Worm (Caenorhabditis elegans) whole organism, young adult: ENCODE data around the gene clec-266.

Experiments
- B0035.1 ChIP-seq: sonication (generic microtip); optimal IDR thresholded peaks from 2 replicates; lab custom pipeline; 2016; ENCODE audit warnings: missing genetic modification characterization, mild to moderate bottlenecking, missing compliant biosample characterization, missing genotype, missing genetic modification reagents
- B0336.3 ChIP-seq: fragments of 200-800 bp; sonication (Bioruptor generic); IDR thresholded peaks from 2 replicates; pipeline ENCODE4 v1.3.6; 2022; ENCODE audit warnings: missing genetic modification characterization, missing compliant biosample characterization
- F10E7.11 ChIP-seq: sonication (generic microtip); optimal IDR thresholded peaks from 2 replicates; lab custom pipeline; 2017; ENCODE audit warnings: mild to moderate bottlenecking, missing genetic modification characterization, moderate library complexity, missing compliant biosample characterization
- F49E8.2 ChIP-seq: sonication (generic microtip); optimal IDR thresholded peaks from 3 replicates; lab custom pipeline; 2017; ENCODE audit warnings: missing genetic modification characterization, mild to moderate bottlenecking, missing compliant biosample characterization, antibody characterized with exemption, moderate library complexity; ENCODE audit not compliant: insufficient read depth
- F52B5.7 ChIP-seq: sonication (generic microtip); optimal IDR thresholded peaks from 2 replicates; lab custom pipeline; 2016; ENCODE audit warnings: mild to moderate bottlenecking, missing genetic modification characterization, missing compliant biosample characterization
- K12H6.12 ChIP-seq: fragments of 200-800 bp; sonication (Bioruptor generic); optimal IDR thresholded peaks from 2 replicates; lab custom pipeline; 2018; ENCODE audit warnings: mild to moderate bottlenecking, missing genetic modification characterization, missing compliant biosample characterization
- Y53G8AR.9 ChIP-seq: fragments of 200-800 bp; sonication (Bioruptor generic); conservative IDR thresholded peaks from 2 replicates; pipeline ENCODE4 v1.3.6; 2022; ENCODE audit warnings: missing genetic modification reagents, missing genetic modification characterization, missing compliant biosample characterization
- ZK185.1 ChIP-seq: sonication (generic microtip); optimal IDR thresholded peaks from 2 replicates; lab custom pipeline; 2016; ENCODE audit warnings: mild to moderate bottlenecking, missing genetic modification characterization, missing compliant biosample characterization; ENCODE audit not compliant: poor library complexity, severe bottlenecking
- akir-1 ChIP-seq: fragments of 200-800 bp; sonication (Bioruptor generic); optimal IDR thresholded peaks from 2 replicates; lab custom pipeline; 2018; ENCODE audit warnings: mild to moderate bottlenecking, missing genetic modification characterization, moderate library complexity, missing compliant biosample characterization
- atf-7 ChIP-seq: sonication (generic microtip); optimal IDR thresholded peaks from 2 replicates; lab custom pipeline; 2017; ENCODE audit warnings: mild to moderate bottlenecking, missing genetic modification characterization, missing compliant biosample characterization
- attf-3 ChIP-seq: fragments of 200-800 bp; sonication (Bioruptor generic); conservative IDR thresholded peaks from 2 replicates; pipeline ENCODE4 v1.3.6; 2022; ENCODE audit warnings: missing genetic modification reagents, missing genetic modification characterization, missing compliant biosample characterization
- ccch-3 ChIP-seq: fragments of 200-800 bp; sonication (Bioruptor generic); optimal IDR thresholded peaks from 2 replicates; lab custom pipeline; 2018; ENCODE audit warnings: mild to moderate bottlenecking, missing genetic modification characterization, missing compliant biosample characterization
- cebp-1 ChIP-seq, 2 experiments: fragments of 200-800 bp in 1 of 2; sonication (Bioruptor generic) in 1 of 2; sonication (generic microtip) in 1 of 2; IDR thresholded peaks in 1 of 2; optimal IDR thresholded peaks in 1 of 2; 2 replicates each; pipeline versions ENCODE4 v1.3.6 to Lab custom; 2017 to 2022; ENCODE audit warnings: missing compliant biosample characterization in 2 of 2, missing genetic modification characterization in 2 of 2, mild to moderate bottlenecking in 1 of 2, missing genetic modification reagents in 1 of 2, moderate library complexity in 1 of 2
- cebp-2 ChIP-seq: fragments of 200-800 bp; sonication (Bioruptor generic); IDR thresholded peaks from 2 replicates; pipeline ENCODE4 v1.3.6; 2022; ENCODE audit warnings: missing genetic modification characterization, missing compliant biosample characterization
- ceh-27 ChIP-seq: fragments of 200-800 bp; sonication (Bioruptor generic); optimal IDR thresholded peaks from 2 replicates; lab custom pipeline; 2018; ENCODE audit warnings: mild to moderate bottlenecking, missing genetic modification characterization, moderate library complexity, missing compliant biosample characterization
- ceh-40 ChIP-seq: fragments of 200-800 bp; sonication (Bioruptor generic); IDR thresholded peaks from 2 replicates; pipeline ENCODE4 v1.3.6; 2022; ENCODE audit warnings: missing genetic modification characterization, missing compliant biosample characterization
- die-1 ChIP-seq: sonication (generic microtip); optimal IDR thresholded peaks from 2 replicates; lab custom pipeline; 2016; ENCODE audit warnings: missing genotype, mild to moderate bottlenecking, missing genetic modification characterization, missing compliant biosample characterization
- dox-1 ChIP-seq: fragments of 200-800 bp; sonication (Bioruptor generic); IDR thresholded peaks from 2 replicates; pipeline ENCODE4 v1.3.6; 2022; ENCODE audit warnings: missing genetic modification reagents, missing genetic modification characterization, missing compliant biosample characterization
- egl-18 ChIP-seq: fragments of 200-800 bp; sonication (Bioruptor generic); IDR thresholded peaks from 2 replicates; pipeline ENCODE4 v1.3.6; 2022; ENCODE audit warnings: missing genetic modification reagents, missing genetic modification characterization, missing compliant biosample characterization
- ekl-4 ChIP-seq: fragments of 200-800 bp; sonication (Bioruptor generic); IDR thresholded peaks from 2 replicates; pipeline ENCODE4 v1.3.6; 2022; ENCODE audit warnings: missing genetic modification reagents, missing genetic modification characterization, missing compliant biosample characterization
- ets-4 ChIP-seq: fragments of 200-800 bp; sonication (Bioruptor generic); optimal IDR thresholded peaks from 2 replicates; lab custom pipeline; 2018; ENCODE audit warnings: mild to moderate bottlenecking, missing genetic modification characterization, missing compliant biosample characterization
- hlh-26 ChIP-seq: fragments of 200-800 bp; sonication (Bioruptor generic); conservative IDR thresholded peaks from 2 replicates; pipeline ENCODE4 v1.3.6; 2022; ENCODE audit warnings: missing genetic modification reagents, missing genetic modification characterization, missing compliant biosample characterization
- hmg-1.2 ChIP-seq: fragments of 200-800 bp; sonication (Bioruptor generic); IDR thresholded peaks from 2 replicates; pipeline ENCODE4 v1.3.6; 2022; ENCODE audit warnings: missing genetic modification reagents, missing genetic modification characterization, missing compliant biosample characterization
- hmg-20 ChIP-seq: fragments of 200-800 bp; sonication (Bioruptor generic); IDR thresholded peaks from 2 replicates; pipeline ENCODE4 v1.3.6; 2022; ENCODE audit warnings: missing genetic modification reagents, missing genetic modification characterization, missing compliant biosample characterization
- hsf-1 ChIP-seq: fragments of 200-800 bp; sonication (Bioruptor generic); IDR thresholded peaks from 2 replicates; pipeline ENCODE4 v1.3.6; 2022; ENCODE audit warnings: missing genetic modification reagents, missing genetic modification characterization, missing compliant biosample characterization
- lag-1 ChIP-seq: fragments of 200-800 bp; sonication (Bioruptor generic); IDR thresholded peaks from 2 replicates; pipeline ENCODE4 v1.3.6; 2022; ENCODE audit warnings: missing genetic modification reagents, missing genetic modification characterization, missing compliant biosample characterization
- lin-26 ChIP-seq: fragments of 200-800 bp; sonication (Bioruptor generic); IDR thresholded peaks from 2 replicates; pipeline ENCODE4 v1.3.6; 2022; ENCODE audit warnings: missing genetic modification reagents, missing genetic modification characterization, missing compliant biosample characterization
- lin-35 ChIP-seq, 3 experiments: fragments of 150-350 bp in 2 of 3; sonication (generic microtip) in 1 of 3; optimal IDR thresholded peaks; 2 replicates each; lab custom pipeline; 2014 to 2018; ENCODE audit warnings: missing biosample characterization in 3 of 3, missing genetic modification characterization in 3 of 3, missing genetic modification reagents in 3 of 3
- lir-1 ChIP-seq: fragments of 200-800 bp; sonication (Bioruptor generic); conservative IDR thresholded peaks from 2 replicates; pipeline ENCODE4 v1.3.6; 2022; ENCODE audit warnings: missing genetic modification reagents, missing genetic modification characterization, missing compliant biosample characterization
- madf-10 ChIP-seq: sonication (generic microtip); optimal IDR thresholded peaks from 2 replicates; lab custom pipeline; 2016; ENCODE audit warnings: mild to moderate bottlenecking, missing genetic modification characterization, missing compliant biosample characterization
- madf-3 ChIP-seq: fragments of 200-800 bp; sonication (Bioruptor generic); IDR thresholded peaks from 2 replicates; pipeline ENCODE4 v1.3.6; 2022; ENCODE audit warnings: missing genetic modification reagents, missing genetic modification characterization, missing compliant biosample characterization
- mcd-1 ChIP-seq: fragments of 200-800 bp; sonication (Bioruptor generic); IDR thresholded peaks from 2 replicates; pipeline ENCODE4 v1.3.6; 2022; ENCODE audit warnings: missing genetic modification reagents, missing genetic modification characterization, missing compliant biosample characterization
- nfya-2 ChIP-seq: fragments of 200-800 bp; sonication (Bioruptor generic); IDR thresholded peaks from 2 replicates; pipeline ENCODE4 v1.3.6; 2022; ENCODE audit warnings: missing genetic modification reagents, missing genetic modification characterization, missing compliant biosample characterization
- nhr-179 ChIP-seq: sonication (generic microtip); optimal IDR thresholded peaks from 2 replicates; lab custom pipeline; 2016; ENCODE audit warnings: mild to moderate bottlenecking, missing genetic modification characterization, missing compliant biosample characterization
- repo-1 ChIP-seq: sonication (generic microtip); optimal IDR thresholded peaks from 2 replicates; lab custom pipeline; 2017; ENCODE audit warnings: mild to moderate bottlenecking, missing genetic modification characterization, missing compliant biosample characterization
- sea-2 ChIP-seq: fragments of 200-800 bp; sonication (Bioruptor generic); IDR thresholded peaks from 2 replicates; pipeline ENCODE4 v1.3.6; 2022; ENCODE audit warnings: missing genetic modification characterization, missing compliant biosample characterization
- snpc-1.3 ChIP-seq: sonication (generic microtip); optimal IDR thresholded peaks from 2 replicates; lab custom pipeline; 2017; ENCODE audit warnings: missing genetic modification characterization, mild to moderate bottlenecking, missing compliant biosample characterization, antibody characterized with exemption, moderate library complexity, missing genotype, missing genetic modification reagents; ENCODE audit not compliant: insufficient read depth
- snpc-3.4 ChIP-seq: sonication (generic microtip); optimal IDR thresholded peaks from 2 replicates; lab custom pipeline; 2017; ENCODE audit warnings: missing genetic modification characterization, mild to moderate bottlenecking, missing compliant biosample characterization, antibody characterized with exemption, moderate library complexity, missing genotype, missing genetic modification reagents
- unc-130 ChIP-seq: sonication (generic microtip); optimal IDR thresholded peaks from 2 replicates; lab custom pipeline; 2016; ENCODE audit warnings: missing genetic modification reagents, missing genetic modification characterization, missing compliant biosample characterization
- ztf-22 ChIP-seq: fragments of 200-800 bp; sonication (Bioruptor generic); optimal IDR thresholded peaks from 2 replicates; lab custom pipeline; 2018; ENCODE audit warnings: mild to moderate bottlenecking, missing genetic modification characterization, moderate library complexity, missing compliant biosample characterization
- ztf-28 ChIP-seq: fragments of 200-800 bp; sonication (Bioruptor generic); IDR thresholded peaks from 2 replicates; pipeline ENCODE4 v1.3.6; 2022; ENCODE audit warnings: missing genetic modification reagents, missing genetic modification characterization, missing compliant biosample characterization

Gene clec-266

ce11 chrX:6617622-6618021, 5.1 kb downstream of the clec-266 start:
- no peak for TF ChIP-seq F52B5.7 (tag; lab: Kevin White, UChicago)
- no peak for TF ChIP-seq F49E8.2
- no peak for TF ChIP-seq ceh-27 (GFP tag; lab: Kevin White, UChicago)
- TF ChIP-seq ztf-22 (GFP tag; lab: Kevin White, UChicago), result no peak
- no peak for TF ChIP-seq B0035.1 (tag; lab: Kevin White, UChicago)
- TF ChIP-seq ccch-3 (GFP tag; lab: Kevin White, UChicago), result no peak
- TF ChIP-seq hsf-1 (GFP tag; lab: Robert Waterston, UW), result no peak
- no peak for TF ChIP-seq ets-4 (GFP tag; lab: Kevin White, UChicago)
- TF ChIP-seq snpc-1.3 (tag; lab: Kevin White, UChicago), result no peak
- TF ChIP-seq, all 124 proteins: peak for 0

DNA sequence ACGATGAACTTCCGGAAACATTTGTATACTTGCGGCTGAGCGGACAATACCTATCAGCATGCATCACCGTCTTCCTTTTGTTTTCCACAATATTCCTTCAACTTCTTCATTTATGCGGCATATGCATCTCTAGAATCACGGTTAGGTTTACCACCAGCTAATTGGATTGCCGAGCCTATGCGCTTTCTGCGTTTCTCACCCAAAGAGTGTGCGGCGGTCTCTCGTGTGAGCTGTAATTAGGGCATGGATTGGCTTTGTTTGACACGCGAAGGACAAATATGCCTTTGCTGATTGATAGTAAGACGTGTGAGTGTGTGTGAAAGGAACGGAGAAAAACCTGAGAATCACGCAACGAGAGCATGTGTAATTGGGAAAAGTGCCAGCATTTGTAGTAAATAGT, 9.2 kb downstream of the clec-266 start:
- TF ChIP-seq egl-18 (GFP tag; lab: Robert Waterston, UW) (no peak), dox-1 (0 out of 2 replicates have a peak, but pooled peaks have one; percentile 17)

ce11 chrX:6609717-6610116, 13.0 kb downstream of the clec-266 start, which contains the start of gene C25B8.8:
Gene C25B8.8 (plus strand): TSS chrX:6610017.
- no peak for TF ChIP-seq ceh-40 (GFP tag; lab: Robert Waterston, UW)
- TF ChIP-seq ekl-4, result no peak
- no peak for TF ChIP-seq B0336.3 (GFP tag; lab: Robert Waterston, UW)
- no peak for TF ChIP-seq nfya-2 (GFP tag; lab: Robert Waterston, UW)
- TF ChIP-seq snpc-3.4 (tag; lab: Kevin White, UChicago), result no peak
- no peak for TF ChIP-seq F52B5.7 (tag; lab: Kevin White, UChicago)
- TF ChIP-seq hlh-26 (GFP tag; lab: Robert Waterston, UW), result no peak
- TF ChIP-seq madf-3 (GFP tag; lab: Robert Waterston, UW), result no peak
- no peak for TF ChIP-seq attf-3 (GFP tag; lab: Robert Waterston, UW)
- no peak for TF ChIP-seq die-1
- TF ChIP-seq K12H6.12 (tag; lab: Kevin White, UChicago), result no peak
- TF ChIP-seq snpc-1.3 (tag; lab: Kevin White, UChicago), result no peak
- TF ChIP-seq sea-2 (GFP tag; lab: Robert Waterston, UW), result no peak
- no peak for TF ChIP-seq F10E7.11 (tag; lab: Kevin White, UChicago)
- TF ChIP-seq atf-7 (tag; lab: Kevin White, UChicago), result no peak

DNA sequence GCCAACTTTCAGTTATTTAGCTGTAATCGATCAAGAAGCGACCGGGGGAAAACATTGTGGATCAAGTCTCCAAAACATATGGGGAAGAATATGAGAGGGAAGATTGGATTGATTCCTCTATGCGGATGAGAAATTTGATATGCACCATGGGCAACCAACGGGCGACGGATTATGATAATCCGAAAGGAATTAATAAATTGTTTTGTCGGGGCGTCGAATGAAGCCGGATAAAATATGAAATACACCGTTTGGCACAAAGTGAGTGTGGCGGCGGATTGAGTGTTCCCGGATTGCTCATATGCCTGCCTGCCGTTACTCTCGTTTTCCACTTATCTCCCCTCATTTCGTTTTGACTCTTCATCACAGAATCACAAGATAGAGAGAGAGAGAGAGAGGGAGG, 13.5 kb downstream of the clec-266 start:
- peak; percentile 41 for TF ChIP-seq madf-10 (tag; lab: Kevin White, UChicago)
- peak; percentile 9 for TF ChIP-seq F52B5.7 (tag; lab: Kevin White, UChicago)
- TF ChIP-seq lin-35 (GFP tag; optimal IDR thresholded peaks at IDR 0.05; lab: Kevin White, UChicago), result no peak
- TF ChIP-seq akir-1 (GFP tag; lab: Kevin White, UChicago), result no peak
- TF ChIP-seq lir-1 (GFP tag; lab: Robert Waterston, UW), result no peak
- no peak for TF ChIP-seq K12H6.12 (tag; lab: Kevin White, UChicago)
- no peak for TF ChIP-seq unc-130 (GFP tag; lab: Kevin White, UChicago)
- TF ChIP-seq cebp-1 (GFP tag; IDR thresholded peaks at IDR 0.05; lab: Robert Waterston, UW), result no peak
- TF ChIP-seq cebp-1 (tag; optimal IDR thresholded peaks at IDR 0.05; lab: Kevin White, UChicago), result peak; percentile 45
- TF ChIP-seq ZK185.1 (tag; lab: Kevin White, UChicago), result peak; percentile 33
- TF ChIP-seq Y53G8AR.9 (GFP tag; lab: Robert Waterston, UW), result peak; percentile 76; the same call in 1 of the 2 replicates
- TF ChIP-seq lin-26 (GFP tag; lab: Robert Waterston, UW), result no peak
- peak; percentile 24 for TF ChIP-seq ztf-22 (GFP tag; lab: Kevin White, UChicago)
- TF ChIP-seq hmg-1.2 (GFP tag; lab: Robert Waterston, UW), result peak; percentile 4; the same call in 1 of the 2 replicates
- no peak for TF ChIP-seq mcd-1 (GFP tag; lab: Robert Waterston, UW)
- 0 out of 2 replicates have a peak, but pooled peaks have one; percentile 43 for TF ChIP-seq madf-3 (GFP tag; lab: Robert Waterston, UW)
- TF ChIP-seq ztf-28, result no peak
- peak; percentile 78 for TF ChIP-seq B0336.3 (GFP tag; lab: Robert Waterston, UW)
- peak; percentile 75; the same call in 1 of the 2 replicates for TF ChIP-seq cebp-2 (GFP tag; lab: Robert Waterston, UW)
- peak; percentile 96 for TF ChIP-seq repo-1 (tag; lab: Kevin White, UChicago)
- no peak for TF ChIP-seq nhr-179 (tag; lab: Kevin White, UChicago)
- 0 out of 2 replicates have a peak, but pooled peaks have one; percentile 54 for TF ChIP-seq hmg-20 (GFP tag; lab: Robert Waterston, UW)
- no peak for TF ChIP-seq lag-1 (GFP tag; lab: Robert Waterston, UW)
- TF ChIP-seq dox-1, result 0 out of 2 replicates have a peak, but pooled peaks have one; percentile 5
